Worm (Caenorhabditis elegans) whole organism, L3 larva: ENCODE measurements around the gene rod-1.

Experiments
- fos-1 ChIP-seq: fragments of 150-350 bp; optimal IDR thresholded peaks from 2 replicates; lab custom pipeline; 2014; ENCODE audit warnings: missing biosample characterization, missing genetic modification characterization
- nhr-23 ChIP-seq: fragments of 150-350 bp; optimal IDR thresholded peaks from 2 replicates; lab custom pipeline; 2014; ENCODE audit warnings: missing biosample characterization, missing genetic modification reagents, missing genetic modification characterization

DNA sequence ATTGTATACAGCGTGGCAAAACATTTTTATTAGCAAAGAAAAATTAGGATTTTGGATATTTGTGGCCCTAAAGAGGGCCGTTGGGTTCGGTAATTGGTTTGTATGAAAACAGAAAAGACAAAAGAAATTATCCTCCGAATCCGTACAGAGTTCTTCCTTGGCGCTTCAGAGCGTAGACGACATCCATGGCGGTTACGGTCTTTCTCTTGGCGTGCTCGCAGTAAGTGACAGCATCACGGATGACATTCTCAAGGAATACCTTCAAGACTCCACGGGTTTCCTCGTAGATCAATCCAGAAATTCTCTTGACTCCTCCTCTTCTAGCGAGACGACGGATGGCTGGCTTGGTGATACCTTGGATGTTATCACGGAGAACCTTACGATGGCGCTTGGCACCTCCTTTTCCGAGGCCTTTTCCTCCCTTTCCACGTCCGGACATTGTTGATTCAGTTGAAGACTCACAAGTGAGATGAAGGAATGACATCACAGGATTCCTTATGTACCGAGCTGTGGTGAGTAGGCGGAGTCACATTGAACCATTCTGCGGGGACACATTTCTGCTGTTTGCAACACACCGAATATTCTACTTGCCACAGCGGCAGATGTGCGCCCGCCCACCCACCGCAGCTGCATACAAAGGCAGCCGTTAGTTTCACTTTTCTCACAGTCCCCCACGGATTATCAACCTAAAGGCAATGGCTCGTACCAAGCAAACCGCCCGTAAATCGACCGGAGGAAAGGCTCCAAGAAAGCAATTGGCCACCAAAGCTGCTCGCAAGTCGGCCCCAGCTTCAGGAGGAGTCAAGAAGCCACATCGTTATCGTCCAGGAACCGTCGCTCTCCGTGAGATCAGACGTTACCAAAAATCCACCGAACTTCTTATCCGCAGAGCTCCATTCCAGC lies 9.6 kb downstream of the rod-1 start, which contains the start of the genes his-60 and his-59:
- TF ChIP-seq nhr-23 (tag; lab: Kevin White, UChicago) (no peak), fos-1 (tag; lab: Kevin White, UChicago) (no peak)
